Fruit fly (Drosophila melanogaster) whole organism, wandering third instar larva: Measurements from ENCODE around the gene P5CDh1.
A peak's percentile ranks its signal among the peaks of the same experiment; 100 is the strongest.

Experiments used
- CG32264 ChIP-seq: fragments of 200-800 bp; sonication (Bioruptor generic); optimal IDR thresholded peaks from 2 replicates; lab custom pipeline; 2016; ENCODE audit warnings: missing biosample characterization, missing genetic modification characterization
- CrebA ChIP-seq: fragments of 200-800 bp; sonication (Bioruptor generic); optimal IDR thresholded peaks from 2 replicates; lab custom pipeline; 2016; ENCODE audit warnings: missing biosample characterization, mild to moderate bottlenecking, missing genetic modification characterization, borderline replicate concordance
- Dfd ChIP-seq: fragments of >200 bp; optimal IDR thresholded peaks from 2 replicates; lab custom pipeline; 2017; ENCODE audit warnings: missing biosample characterization, missing genetic modification characterization
- GATAd ChIP-seq: sonication (Bioruptor generic); optimal IDR thresholded peaks from 2 replicates; lab custom pipeline; 2016; ENCODE audit warnings: missing biosample characterization, missing genetic modification characterization
- HLH106 ChIP-seq: fragments of 200-800 bp; optimal IDR thresholded peaks from 3 replicates; lab custom pipeline; 2019; ENCODE audit warnings: missing biosample characterization, mild to moderate bottlenecking, missing genetic modification characterization, moderate library complexity
- Hnf4 ChIP-seq: fragments of 200-800 bp; sonication (Bioruptor generic); optimal IDR thresholded peaks from 2 replicates; lab custom pipeline; 2016; ENCODE audit warnings: missing biosample characterization, mild to moderate bottlenecking, missing genetic modification characterization
- Hr83 ChIP-seq: fragments of 200-300 bp; sonication (Bioruptor generic); optimal IDR thresholded peaks from 2 replicates; lab custom pipeline; 2016; ENCODE audit warnings: missing biosample characterization, mild to moderate bottlenecking, missing genetic modification characterization, moderate library complexity; ENCODE audit not compliant: poor library complexity, severe bottlenecking
- Mio ChIP-seq: sonication (Bioruptor generic); optimal IDR thresholded peaks from 2 replicates; lab custom pipeline; 2016; ENCODE audit warnings: missing biosample characterization, missing genetic modification characterization
- Myc ChIP-seq: fragments of >200 bp; optimal IDR thresholded peaks from 2 replicates; lab custom pipeline; 2017
- OdsH ChIP-seq: fragments of 200-800 bp; sonication (Bioruptor generic); optimal IDR thresholded peaks from 2 replicates; lab custom pipeline; 2016; ENCODE audit warnings: missing biosample characterization, mild to moderate bottlenecking, missing genetic modification characterization
- Rel ChIP-seq, 2 experiments: fragments of 200-800 bp; sonication (Bioruptor generic) in 1 of 2; optimal IDR thresholded peaks; 2 replicates in 1 of 2; 3 replicates in 1 of 2; lab custom pipeline; 2016 to 2019; ENCODE audit warnings: mild to moderate bottlenecking in 2 of 2, missing biosample characterization in 2 of 2, missing genetic modification characterization in 2 of 2, moderate library complexity in 1 of 2
- Sp1 ChIP-seq: fragments of 200-800 bp; sonication (Bioruptor generic); optimal IDR thresholded peaks from 3 replicates; lab custom pipeline; 2019; ENCODE audit warnings: missing biosample characterization, mild to moderate bottlenecking, missing genetic modification characterization, moderate library complexity
- Vsx2 ChIP-seq: fragments of 200-300, 225-300 bp; sonication (Bioruptor generic); optimal IDR thresholded peaks from 2 replicates; lab custom pipeline; 2018; ENCODE audit warnings: missing biosample characterization, missing genetic modification characterization; ENCODE audit not compliant: partially characterized antibody
- br ChIP-seq: fragments of 200-800 bp; sonication (Bioruptor generic); optimal IDR thresholded peaks from 2 replicates; lab custom pipeline; 2016; ENCODE audit warnings: missing biosample characterization, missing genetic modification characterization
- brk ChIP-seq: fragments of 200-800 bp; sonication (Bioruptor generic); optimal IDR thresholded peaks from 2 replicates; lab custom pipeline; 2016; ENCODE audit warnings: missing biosample characterization, mild to moderate bottlenecking, missing genetic modification characterization
- dsf ChIP-seq: sonication (Bioruptor generic); optimal IDR thresholded peaks from 2 replicates; lab custom pipeline; 2016; ENCODE audit warnings: missing biosample characterization, missing genetic modification characterization, borderline replicate concordance
- ey ChIP-seq: fragments of 200-800 bp; sonication (Bioruptor generic); optimal IDR thresholded peaks from 2 replicates; lab custom pipeline; 2016; ENCODE audit warnings: missing biosample characterization, missing genetic modification characterization
- foxo ChIP-seq, 2 experiments: fragments of 200-800 bp; sonication (Bioruptor generic); optimal IDR thresholded peaks; 2 replicates in 1 of 2; 3 replicates in 1 of 2; lab custom pipeline; 2016 to 2017; ENCODE audit warnings: missing biosample characterization in 2 of 2, missing genetic modification characterization in 2 of 2
- fru ChIP-seq: fragments of 200-800 bp; sonication (Bioruptor generic); optimal IDR thresholded peaks from 3 replicates; lab custom pipeline; 2016; ENCODE audit warnings: missing biosample characterization, mild to moderate bottlenecking, missing genetic modification characterization
- h ChIP-seq: fragments of 200-800 bp; sonication (Bioruptor generic); optimal IDR thresholded peaks from 3 replicates; lab custom pipeline; 2016; ENCODE audit warnings: missing biosample characterization, mild to moderate bottlenecking, missing genetic modification characterization
- pan ChIP-seq: fragments of >200 bp; optimal IDR thresholded peaks from 2 replicates; lab custom pipeline; 2017
- psq ChIP-seq: fragments of 200-800 bp; sonication (Bioruptor generic); optimal IDR thresholded peaks from 3 replicates; lab custom pipeline; 2017; ENCODE audit warnings: missing biosample characterization, mild to moderate bottlenecking, missing genetic modification characterization, moderate library complexity
- rgr ChIP-seq: fragments of 200-800 bp; sonication (Bioruptor generic); optimal IDR thresholded peaks from 3 replicates; lab custom pipeline; 2016; ENCODE audit warnings: missing biosample characterization, mild to moderate bottlenecking, missing genetic modification characterization
- sage ChIP-seq: fragments of 200-800 bp; sonication (Bioruptor generic); optimal IDR thresholded peaks from 2 replicates; lab custom pipeline; 2016; ENCODE audit warnings: missing biosample characterization, mild to moderate bottlenecking, missing genetic modification characterization
- tai ChIP-seq: sonication (Bioruptor generic); optimal IDR thresholded peaks from 2 replicates; lab custom pipeline; 2016; ENCODE audit warnings: missing biosample characterization, missing genetic modification characterization
- woc ChIP-seq: sonication (Bioruptor generic); optimal IDR thresholded peaks from 2 replicates; lab custom pipeline; 2016; ENCODE audit warnings: missing biosample characterization, mild to moderate bottlenecking, missing genetic modification characterization

P5CDh1 gene

DNA sequence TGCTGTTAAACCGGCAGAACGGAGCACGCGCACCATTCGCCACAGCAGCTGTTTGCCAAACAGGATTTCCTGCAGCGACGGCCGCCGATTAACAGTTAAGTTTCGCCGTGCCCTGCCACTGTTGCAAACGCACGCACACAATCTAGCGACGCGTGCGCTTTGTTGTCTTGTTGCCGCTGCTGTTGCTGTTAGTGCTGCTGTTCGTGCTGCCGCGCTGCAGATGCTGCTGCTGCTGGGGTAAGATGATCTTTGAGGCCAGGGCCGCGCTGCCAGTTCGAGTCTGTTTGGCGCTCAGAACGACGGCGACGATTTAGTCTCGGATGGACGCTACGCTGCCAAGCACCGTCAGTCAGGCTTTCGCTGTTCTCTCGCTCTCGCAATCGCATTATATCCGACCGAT lies 32.6 kb downstream of the P5CDh1 start, which contains the start of gene eg:
Gene eg (plus strand): TSS at position 136 of the 400 bp plus-strand sequence.
- no peak for TF ChIP-seq woc
- peak; percentile 55 for TF ChIP-seq Dfd (GFP tag; lab: Kevin White, UChicago)
- peak; percentile 80 for TF ChIP-seq Vsx2 (GFP tag; lab: Kevin White, UChicago)
- TF ChIP-seq, all 38 proteins: peak for 2

DNA sequence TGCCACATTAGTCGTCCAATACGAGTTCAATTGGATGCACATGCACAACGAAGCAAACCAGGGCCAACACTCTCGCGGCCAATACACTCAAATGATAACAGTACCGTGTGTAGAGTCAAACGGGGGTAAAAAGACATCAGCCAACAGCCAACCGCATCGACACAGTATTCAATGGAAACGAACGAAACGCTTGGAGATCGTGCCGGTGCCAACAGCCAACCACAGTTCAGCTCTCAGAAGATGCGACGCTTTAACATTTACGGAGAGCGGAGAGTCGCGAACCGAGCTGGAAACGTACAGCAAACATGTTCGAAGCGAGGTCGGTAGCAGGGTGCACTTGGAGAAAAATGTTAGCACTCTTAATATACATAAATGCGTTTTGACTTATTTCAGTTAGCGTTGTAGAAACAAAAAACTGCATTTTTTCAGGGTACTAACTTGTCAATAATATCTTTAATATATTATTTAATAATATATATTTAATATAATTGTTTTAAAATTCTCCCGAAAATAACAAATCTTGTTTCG lies 33.1 kb downstream of the P5CDh1 start:
- TF ChIP-seq GATAd (GFP tag; lab: Kevin White, UChicago) = no peak
- TF ChIP-seq psq (GFP tag; lab: Kevin White, UChicago) = peak; percentile 53
- no peak for TF ChIP-seq Rel (GFP tag; optimal IDR thresholded peaks at IDR 0.05; lab: Kevin White, UChicago)
- TF ChIP-seq Rel (tag; optimal IDR thresholded peaks at IDR 0.05; lab: Kevin White, UChicago) = no peak
- peak; percentile 4 for TF ChIP-seq br (GFP tag; lab: Kevin White, UChicago)
- peak; percentile 50 for TF ChIP-seq OdsH
- TF ChIP-seq rgr = peak; percentile 66
- no peak for TF ChIP-seq CrebA (GFP tag; lab: Kevin White, UChicago)
- TF ChIP-seq Dfd (GFP tag; lab: Kevin White, UChicago) = no peak
- TF ChIP-seq Hr83 (GFP tag; lab: Kevin White, UChicago) = no peak
- TF ChIP-seq HLH106 = peak; percentile 75
- no peak for TF ChIP-seq CG32264
- peak; percentile 37 for TF ChIP-seq sage (GFP tag; lab: Kevin White, UChicago)
- peak; percentile 25 for TF ChIP-seq ey (GFP tag; lab: Kevin White, UChicago)
- peak; percentile 6 for TF ChIP-seq fru (GFP tag; lab: Kevin White, UChicago)
- TF ChIP-seq woc = peak; percentile 12
- no peak for TF ChIP-seq pan (lab: Kevin White, UChicago)
- peak; percentile 27 for TF ChIP-seq brk (GFP tag; lab: Kevin White, UChicago)
- TF ChIP-seq foxo (GFP tag; optimal IDR thresholded peaks at IDR 0.05; lab: Kevin White, UChicago) = peak in 1 of 2 experiments; percentile 65
- peak; percentile 39 for TF ChIP-seq h
- TF ChIP-seq Sp1 = peak; percentile 68
- TF ChIP-seq, all 38 proteins: peak for 13

DNA sequence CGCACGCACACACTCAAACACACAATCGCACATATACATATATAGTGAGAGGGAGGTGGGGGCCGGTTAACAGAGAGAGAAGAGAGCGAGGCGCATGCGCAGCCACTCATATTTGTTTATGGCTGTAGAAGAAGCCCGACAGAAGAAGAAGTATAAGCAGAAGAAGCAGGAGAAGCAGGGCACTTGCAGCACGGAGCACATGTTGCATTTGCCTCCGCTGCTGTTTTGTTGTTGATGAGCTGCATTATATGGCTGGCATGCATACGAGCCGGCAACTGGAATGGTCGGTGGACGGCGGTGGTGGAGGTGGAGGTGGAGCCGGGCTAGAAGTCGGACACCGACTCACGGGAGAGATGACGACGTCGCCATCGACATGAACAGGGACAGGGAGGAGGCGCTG lies 40.7 kb downstream of the P5CDh1 start:
- no peak for TF ChIP-seq dsf
- TF ChIP-seq h = no peak

DNA sequence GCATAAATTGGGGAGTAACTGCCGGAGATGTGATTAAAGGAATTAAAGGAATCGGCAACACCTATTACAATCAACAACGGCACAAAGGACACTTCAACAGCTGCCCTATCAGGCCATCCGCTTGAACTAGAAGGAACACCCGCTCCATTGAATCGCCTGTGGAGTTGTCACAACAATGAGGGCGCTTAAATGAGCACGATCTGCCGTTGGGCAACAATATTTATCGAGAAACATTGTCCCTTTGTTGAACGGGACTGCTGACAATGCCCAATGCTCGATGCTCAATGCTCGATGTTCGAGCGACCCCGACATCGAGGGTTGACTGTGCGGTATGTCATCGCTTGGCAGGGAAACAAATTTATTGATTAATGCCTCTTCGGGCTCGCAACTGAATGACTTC lies 53.3 kb downstream of the P5CDh1 start:
- no peak for TF ChIP-seq rgr
- no peak for TF ChIP-seq Dfd (GFP tag; lab: Kevin White, UChicago)
- no peak for TF ChIP-seq sage (GFP tag; lab: Kevin White, UChicago)
- TF ChIP-seq Mio = no peak
- TF ChIP-seq Myc (lab: Kevin White, UChicago) = no peak
- TF ChIP-seq HLH106 = no peak
- TF ChIP-seq tai (GFP tag; lab: Kevin White, UChicago) = no peak
- no peak for TF ChIP-seq psq (GFP tag; lab: Kevin White, UChicago)
- TF ChIP-seq fru (GFP tag; lab: Kevin White, UChicago) = no peak
- no peak for TF ChIP-seq brk (GFP tag; lab: Kevin White, UChicago)
- TF ChIP-seq Hnf4 (GFP tag; lab: Kevin White, UChicago) = no peak
- no peak for TF ChIP-seq Vsx2 (GFP tag; lab: Kevin White, UChicago)
- no peak for TF ChIP-seq ey (GFP tag; lab: Kevin White, UChicago)
- TF ChIP-seq, all 38 proteins: peak for 0
